Fruit fly (Drosophila melanogaster): ENCODE data around the gene CG7202.

Gene CG7202

dm6 chr3L:21515823-21516715 is 23.5 kb upstream of the CG7202 start, which contains the start of the genes SAK and Cdk12:
Gene SAK (minus strand): TSS chr3L:21515887.
Gene Cdk12 (plus strand): TSS chr3L:21516306.
- peak; percentile 65 for TF ChIP-seq CG30431 (GFP tag; optimal IDR thresholded peaks at IDR 0.05)
- TF ChIP-seq CG6272 (GFP tag; IDR thresholded peaks at IDR 0.05) = peak; percentile 81
- peak; percentile 74 for TF ChIP-seq CG11723 (GFP tag; optimal IDR thresholded peaks at IDR 0.05)
- TF ChIP-seq org-1 (GFP tag; optimal IDR thresholded peaks at IDR 0.05) = peak; percentile 64
- peak; percentile 82 for TF ChIP-seq lilli (GFP tag; optimal IDR thresholded peaks at IDR 0.05)
- peak; percentile 67 for TF ChIP-seq CG8765 (GFP tag; IDR thresholded peaks at IDR 0.05)
- peak; percentile 86 for TF ChIP-seq CG9817 (tag; optimal IDR thresholded peaks at IDR 0.05)
- peak; percentile 90 for TF ChIP-seq CG2678 (tag; optimal IDR thresholded peaks at IDR 0.05)
- TF ChIP-seq chif (GFP tag; optimal IDR thresholded peaks at IDR 0.05) = peak in 1 of 2 experiments; percentile 57
- TF ChIP-seq Aef1 (GFP tag; IDR thresholded peaks at IDR 0.05) = peak; percentile 79
- peak; percentile 76 for TF ChIP-seq fd96Cb (tag; optimal IDR thresholded peaks at IDR 0.05)
- no peak for TF ChIP-seq hkb (optimal IDR thresholded peaks at IDR 0.05)
- peak; percentile 79 for TF ChIP-seq hkb (GFP tag; IDR thresholded peaks at IDR 0.05)
- TF ChIP-seq chinmo (GFP tag; IDR thresholded peaks at IDR 0.05; ENCODE audit: partially characterized antibody) = peak; percentile 71; the same call in 1 of the 4 replicates
- no peak for TF ChIP-seq en (GFP tag; optimal IDR thresholded peaks at IDR 0.05)
- TF ChIP-seq CG14050 (GFP tag; IDR thresholded peaks at IDR 0.05) = peak; percentile 54
- no peak for TF ChIP-seq pan (optimal IDR thresholded peaks at IDR 0.05)
- peak in 1 of 2 experiments; percentile 84 for TF ChIP-seq pan (GFP tag; optimal IDR thresholded peaks at IDR 0.05 in 1 of 2, IDR thresholded peaks at IDR 0.05 in 1 of 2)
- TF ChIP-seq Ets97D (GFP tag; optimal IDR thresholded peaks at IDR 0.05) = peak; percentile 58
- TF ChIP-seq CoRest (tag; optimal IDR thresholded peaks at IDR 0.05) = peak; percentile 91
- TF ChIP-seq MTF-1 (GFP tag; optimal IDR thresholded peaks at IDR 0.05; ENCODE audit: borderline replicate concordance) = peak; percentile 41
- TF ChIP-seq CG4282 (GFP tag; optimal IDR thresholded peaks at IDR 0.05) = no peak
- TF ChIP-seq Atf-2 (GFP tag; optimal IDR thresholded peaks at IDR 0.05) = peak; percentile 24
- TF ChIP-seq ken (GFP tag; IDR thresholded peaks at IDR 0.05) = peak; percentile 72
- peak; percentile 5 for TF ChIP-seq ac (GFP tag; optimal IDR thresholded peaks at IDR 0.05)
- peak; percentile 74 for TF ChIP-seq ab (GFP tag; optimal IDR thresholded peaks at IDR 0.05)
- peak; percentile 68 for TF ChIP-seq cato (GFP tag; optimal IDR thresholded peaks at IDR 0.05; ENCODE audit: borderline replicate concordance)
- TF ChIP-seq CG1832 (GFP tag; optimal IDR thresholded peaks at IDR 0.05) = no peak
- no peak for TF ChIP-seq ato (GFP tag; IDR thresholded peaks at IDR 0.05; ENCODE audit: partially characterized antibody)
- no peak for TF ChIP-seq crc (GFP tag; optimal IDR thresholded peaks at IDR 0.05)
- TF ChIP-seq Bgb (GFP tag; IDR thresholded peaks at IDR 0.05; ENCODE audit: partially characterized antibody) = peak; percentile 36; the same call in 1 of the 2 replicates
- TF ChIP-seq B-H2 (GFP tag; optimal IDR thresholded peaks at IDR 0.05) = peak; percentile 92
- peak; percentile 50 for TF ChIP-seq mirr (GFP tag; optimal IDR thresholded peaks at IDR 0.05)
- TF ChIP-seq croc (GFP tag; conservative IDR thresholded peaks at IDR 0.05) = peak; percentile 50; the same call in 2 of the 3 replicates
- peak; percentile 84 for TF ChIP-seq Dbx (GFP tag; IDR thresholded peaks at IDR 0.05)
- TF ChIP-seq CG12071 (GFP tag; optimal IDR thresholded peaks at IDR 0.05) = no peak
- TF ChIP-seq Fer1 (GFP tag; optimal IDR thresholded peaks at IDR 0.05) = peak; percentile 79
- TF ChIP-seq Spps (tag; optimal IDR thresholded peaks at IDR 0.05) = peak; percentile 55
- peak; percentile 83 for TF ChIP-seq Nf-YC (tag; optimal IDR thresholded peaks at IDR 0.05)
- TF ChIP-seq sna (GFP tag; IDR thresholded peaks at IDR 0.05; ENCODE audit: partially characterized antibody) = 0 out of 2 replicates have a peak, but pooled peaks have one; percentile 15
- peak; percentile 29 for TF ChIP-seq pho (GFP tag; optimal IDR thresholded peaks at IDR 0.05)
- no peak for TF ChIP-seq prd (optimal IDR thresholded peaks at IDR 0.05)
- peak; percentile 90 for TF ChIP-seq prd (GFP tag; IDR thresholded peaks at IDR 0.05)
- peak; percentile 28 for TF ChIP-seq CHES-1-like (GFP tag; optimal IDR thresholded peaks at IDR 0.05)
- TF ChIP-seq CG9876 (GFP tag; optimal IDR thresholded peaks at IDR 0.05) = peak; percentile 60
- peak; percentile 89 for TF ChIP-seq CG8924 (tag; optimal IDR thresholded peaks at IDR 0.05)
- TF ChIP-seq CG15011 (GFP tag; optimal IDR thresholded peaks at IDR 0.05) = peak; percentile 68
- TF ChIP-seq CG10959 (GFP tag; IDR thresholded peaks at IDR 0.05) = no peak; the same call in 1 of the 2 replicates
- peak; percentile 49 for TF ChIP-seq CG13624 (GFP tag; optimal IDR thresholded peaks at IDR 0.05)
